Fruit fly (Drosophila melanogaster) whole organism, embryonic: Measurements from ENCODE around the gene sip1.

ENCODE experiments used
- Antp ChIP-seq: fragments of 200-800 bp; sonication (Bioruptor generic); optimal IDR thresholded peaks from 3 replicates; lab custom pipeline; 2016; ENCODE audit warnings: missing biosample characterization, missing genetic modification characterization
- B-H1 ChIP-seq: fragments of 200-800 bp; sonication (Bioruptor generic); IDR thresholded peaks from 3 replicates; pipeline ENCODE4 v1.3.6; 2022; ENCODE audit warnings: missing biosample characterization, missing genetic modification characterization
- BEAF-32 ChIP-seq: fragments of 200-800 bp; sonication (Bioruptor generic); optimal IDR thresholded peaks from 3 replicates; lab custom pipeline; 2017; ENCODE audit warnings: missing biosample characterization, missing genetic modification characterization, mild to moderate bottlenecking, moderate library complexity, missing genetic modification reagents
- CG10543 ChIP-seq: fragments of 200-800 bp; sonication (Bioruptor generic); optimal IDR thresholded peaks from 3 replicates; lab custom pipeline; 2017; ENCODE audit warnings: missing biosample characterization, mild to moderate bottlenecking, missing genetic modification characterization, moderate library complexity
- CG10959 ChIP-seq: fragments of 200-800 bp; sonication (Bioruptor generic); IDR thresholded peaks from 2 replicates; pipeline ENCODE4 v1.3.6; 2022; ENCODE audit warnings: missing biosample characterization, missing genetic modification characterization
- CG12391 ChIP-seq: fragments of 200-800 bp; sonication (Bioruptor generic); optimal IDR thresholded peaks from 3 replicates; lab custom pipeline; 2018; ENCODE audit warnings: missing biosample characterization, mild to moderate bottlenecking, missing genetic modification characterization, moderate library complexity
- CG13287 ChIP-seq: fragments of 200-800 bp; sonication (Bioruptor generic); IDR thresholded peaks from 2 replicates; pipeline ENCODE4 v1.3.6; 2022; ENCODE audit warnings: missing biosample characterization, missing genetic modification characterization; ENCODE audit not compliant: partially characterized antibody
- CG13624 ChIP-seq: fragments of 200-800 bp; sonication (Bioruptor generic); optimal IDR thresholded peaks from 2 replicates; lab custom pipeline; 2016; ENCODE audit warnings: missing biosample characterization, missing genetic modification characterization
- CG14014 ChIP-seq: fragments of 200-800 bp; sonication (Bioruptor generic); IDR thresholded peaks from 2 replicates; pipeline ENCODE4 v1.3.6; 2022; ENCODE audit warnings: missing biosample characterization, missing genetic modification characterization
- CG14050 ChIP-seq: fragments of 200-800 bp; sonication (Bioruptor generic); IDR thresholded peaks from 3 replicates; pipeline ENCODE4 v1.3.6; 2022; ENCODE audit warnings: missing biosample characterization, missing genetic modification characterization
- CG18764 ChIP-seq: fragments of 200-800 bp; sonication (Bioruptor generic); optimal IDR thresholded peaks from 3 replicates; lab custom pipeline; 2016; ENCODE audit warnings: missing biosample characterization, missing genetic modification characterization
- CG2199 ChIP-seq: fragments of 200-800 bp; sonication (Bioruptor generic); IDR thresholded peaks from 3 replicates; pipeline ENCODE4 v1.3.6; 2022; ENCODE audit warnings: missing biosample characterization, missing genetic modification characterization
- CG43689 ChIP-seq: fragments of 200-800 bp; sonication (Bioruptor generic); IDR thresholded peaks from 2 replicates; pipeline ENCODE4 v1.3.6; 2022; ENCODE audit warnings: missing biosample characterization, missing genetic modification characterization
- CG4854 ChIP-seq: fragments of 200-800 bp; sonication (Bioruptor generic); optimal IDR thresholded peaks from 2 replicates; lab custom pipeline; 2016; ENCODE audit warnings: missing biosample characterization, missing genetic modification characterization, inconsistent platforms
- CG6854 ChIP-seq: fragments of 200-800 bp; sonication (Bioruptor generic); optimal IDR thresholded peaks from 3 replicates; lab custom pipeline; 2017; ENCODE audit warnings: missing biosample characterization, mild to moderate bottlenecking, missing genetic modification characterization
- CG7786 ChIP-seq: fragments of 200-800 bp; sonication (Bioruptor generic); optimal IDR thresholded peaks from 2 replicates; lab custom pipeline; 2016; ENCODE audit warnings: missing biosample characterization, missing genetic modification characterization
- CG8290 ChIP-seq, 3 experiments: fragments of 200-800 bp; sonication (Bioruptor generic); optimal IDR thresholded peaks; 2 replicates each; lab custom pipeline; 2016 to 2019; ENCODE audit warnings: missing biosample characterization in 3 of 3, missing genetic modification characterization in 3 of 3, mild to moderate bottlenecking in 2 of 3, moderate library complexity in 1 of 3
- CoRest ChIP-seq: fragments of 200-800 bp; sonication (Bioruptor generic); optimal IDR thresholded peaks from 3 replicates; lab custom pipeline; 2018; ENCODE audit warnings: missing biosample characterization, mild to moderate bottlenecking, missing genetic modification characterization, moderate library complexity
- Dp ChIP-seq: fragments of 200-800 bp; sonication (Bioruptor generic); optimal IDR thresholded peaks from 2 replicates; lab custom pipeline; 2018; ENCODE audit warnings: missing biosample characterization, mild to moderate bottlenecking, missing genetic modification characterization, moderate library complexity
- Fer3 ChIP-seq: fragments of 200-800 bp; sonication (Bioruptor generic); optimal IDR thresholded peaks from 2 replicates; lab custom pipeline; 2018; ENCODE audit warnings: missing biosample characterization, mild to moderate bottlenecking, missing genetic modification characterization, moderate library complexity
- Nf-YC ChIP-seq: fragments of 200-800 bp; optimal IDR thresholded peaks from 3 replicates; lab custom pipeline; 2019; ENCODE audit warnings: missing biosample characterization, mild to moderate bottlenecking, missing genetic modification characterization, moderate library complexity
- aop ChIP-seq: fragments of 200-800 bp; sonication (Bioruptor generic); IDR thresholded peaks from 2 replicates; pipeline ENCODE4 v1.3.6; 2022; ENCODE audit warnings: missing biosample characterization, missing genetic modification characterization
- ci ChIP-seq: fragments of 200-800 bp; sonication (Bioruptor generic); IDR thresholded peaks from 3 replicates; pipeline ENCODE4 v1.3.6; 2022; ENCODE audit warnings: missing biosample characterization, missing genetic modification characterization
- exex ChIP-seq: fragments of 200-800 bp; sonication (Bioruptor generic); optimal IDR thresholded peaks from 4 replicates; lab custom pipeline; 2018; ENCODE audit warnings: missing biosample characterization, mild to moderate bottlenecking, missing genetic modification characterization, moderate library complexity
- gcm ChIP-seq: fragments of 200-800 bp; sonication (Bioruptor generic); optimal IDR thresholded peaks from 2 replicates; lab custom pipeline; 2019; ENCODE audit warnings: missing biosample characterization, mild to moderate bottlenecking, missing genetic modification characterization, moderate library complexity
- insv ChIP-seq, 2 experiments: fragments of 200-800 bp; sonication (Bioruptor generic); optimal IDR thresholded peaks; 3 replicates each; lab custom pipeline; 2016 to 2018; ENCODE audit warnings: missing biosample characterization in 2 of 2, missing genetic modification characterization in 2 of 2
- jumu ChIP-seq: fragments of 200-800 bp; sonication (Bioruptor generic); optimal IDR thresholded peaks from 3 replicates; lab custom pipeline; 2016; ENCODE audit warnings: missing biosample characterization, missing genetic modification characterization
- ken ChIP-seq: fragments of 200-800 bp; sonication (Bioruptor generic); IDR thresholded peaks from 3 replicates; pipeline ENCODE4 v1.3.6; 2022; ENCODE audit warnings: missing biosample characterization, missing genetic modification characterization
- lab ChIP-seq: fragments of 200-800 bp; sonication (Bioruptor generic); optimal IDR thresholded peaks from 3 replicates; lab custom pipeline; 2017; ENCODE audit warnings: missing biosample characterization, missing genetic modification characterization, mild to moderate bottlenecking, moderate library complexity, missing genetic modification reagents
- lmd ChIP-seq: fragments of 200-800 bp; sonication (Bioruptor generic); IDR thresholded peaks from 2 replicates; pipeline ENCODE4 v1.3.6; 2022; ENCODE audit warnings: missing biosample characterization, missing genetic modification characterization
- mld ChIP-seq: fragments of 200-800 bp; sonication (Bioruptor generic); IDR thresholded peaks from 3 replicates; pipeline ENCODE4 v1.3.6; 2022; ENCODE audit warnings: missing biosample characterization, missing genetic modification characterization; ENCODE audit not compliant: partially characterized antibody
- pnt ChIP-seq: fragments of 200-800 bp; sonication (Bioruptor generic); optimal IDR thresholded peaks from 3 replicates; lab custom pipeline; 2016; ENCODE audit warnings: missing biosample characterization, missing genetic modification characterization
- prd ChIP-seq, 3 experiments: fragments of >200 bp in 2 of 3; fragments of 200-800 bp in 1 of 3; sonication (Bioruptor generic) in 1 of 3; optimal IDR thresholded peaks in 2 of 3; IDR thresholded peaks in 1 of 3; 2 replicates in 2 of 3; 3 replicates in 1 of 3; pipeline versions ENCODE4 v1.3.6 to Lab custom; 2017 to 2022; ENCODE audit warnings: missing biosample characterization in 1 of 3, missing genetic modification characterization in 1 of 3
- sug ChIP-seq: fragments of 200-800 bp; optimal IDR thresholded peaks from 2 replicates; lab custom pipeline; 2019; ENCODE audit warnings: missing biosample characterization, mild to moderate bottlenecking, missing genetic modification characterization, moderate library complexity
- tgo ChIP-seq: fragments of 200-800 bp; sonication (Bioruptor generic); IDR thresholded peaks from 3 replicates; pipeline ENCODE4 v1.3.6; 2022; ENCODE audit warnings: missing biosample characterization, missing genetic modification characterization
- unc-4 ChIP-seq: fragments of 200-800 bp; sonication (Bioruptor generic); IDR thresholded peaks from 2 replicates; pipeline ENCODE4 v1.3.6; 2022; ENCODE audit warnings: missing biosample characterization, missing genetic modification characterization; ENCODE audit not compliant: partially characterized antibody
- vvl ChIP-seq: fragments of 200-800 bp; sonication (Bioruptor generic); IDR thresholded peaks from 2 replicates; pipeline ENCODE4 v1.3.6; 2022; ENCODE audit warnings: missing biosample characterization, missing genetic modification characterization
- yki ChIP-seq: fragments of >200 bp; optimal IDR thresholded peaks from 3 replicates; lab custom pipeline; 2018

Gene sip1

DNA sequence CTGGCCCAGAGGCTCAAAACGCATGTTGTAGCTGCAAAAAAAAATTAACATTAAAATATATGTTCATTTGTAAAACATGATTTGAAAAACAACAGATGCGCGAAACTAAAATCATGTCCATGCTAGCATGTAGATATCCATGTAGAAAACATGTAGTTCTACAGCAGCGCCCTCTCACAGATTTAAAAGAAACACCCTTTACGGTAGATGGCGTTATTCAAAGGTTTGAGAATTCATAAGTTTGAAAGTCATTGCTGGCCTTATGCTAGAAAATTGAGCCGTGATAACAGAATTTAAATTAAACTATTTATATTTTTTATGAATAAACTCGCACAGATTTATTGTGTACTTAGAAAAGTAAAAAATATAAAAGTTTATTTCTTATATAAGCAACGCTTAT, 50.3 kb downstream of the sip1 start (continued):
- TF ChIP-seq Fer3: no peak
- TF ChIP-seq lmd (GFP tag; lab: Robert Waterston, UW): peak; percentile 46; the same call in 1 of the 2 replicates
- TF ChIP-seq CG8290 (GFP tag; optimal IDR thresholded peaks at IDR 0.05; lab: Kevin White, UChicago): peak; percentile 10
- TF ChIP-seq CG8290 (tag; optimal IDR thresholded peaks at IDR 0.05; lab: Kevin White, UChicago): no peak
- no peak for TF ChIP-seq CG7786 (GFP tag; lab: Kevin White, UChicago)
- TF ChIP-seq tgo (GFP tag; lab: Robert Waterston, UW): peak; percentile 52
- TF ChIP-seq B-H1 (GFP tag; lab: Robert Waterston, UW): no peak
- TF ChIP-seq Nf-YC (tag; lab: Kevin White, UChicago): peak; percentile 0
- peak; percentile 16 for TF ChIP-seq pnt (GFP tag; lab: Kevin White, UChicago)
- no peak for TF ChIP-seq CG12391 (tag; lab: Kevin White, UChicago)
- peak; percentile 32 for TF ChIP-seq vvl (GFP tag; lab: Robert Waterston, UW)
- TF ChIP-seq CG14014 (GFP tag; lab: Robert Waterston, UW): 0 out of 2 replicates have a peak, but pooled peaks have one; percentile 17
- TF ChIP-seq CG10959 (GFP tag; lab: Robert Waterston, UW): no peak
- peak; percentile 45; the same call in 1 of the 2 replicates for TF ChIP-seq CG13287 (GFP tag; lab: Robert Waterston, UW)
- TF ChIP-seq unc-4 (GFP tag; lab: Robert Waterston, UW): no peak
- no peak for TF ChIP-seq jumu
- peak; percentile 12 for TF ChIP-seq CG13624 (GFP tag; lab: Kevin White, UChicago)
- peak; percentile 47 for TF ChIP-seq Dp (GFP tag; lab: Kevin White, UChicago)
- no peak for TF ChIP-seq mld (GFP tag; lab: Robert Waterston, UW)
- no peak for TF ChIP-seq BEAF-32 (GFP tag; lab: Kevin White, UChicago)
- peak; percentile 14 for TF ChIP-seq CG4854 (GFP tag; lab: Kevin White, UChicago)
- TF ChIP-seq ci (GFP tag; lab: Robert Waterston, UW): peak; percentile 23; the same call in 1 of the 3 replicates
- no peak for TF ChIP-seq lab
- no peak for TF ChIP-seq insv (GFP tag; optimal IDR thresholded peaks at IDR 0.05; lab: Kevin White, UChicago)
- TF ChIP-seq CG43689: no peak
- TF ChIP-seq CoRest (tag; lab: Kevin White, UChicago): no peak
- TF ChIP-seq aop (GFP tag; lab: Robert Waterston, UW): no peak
- TF ChIP-seq Antp (GFP tag; lab: Kevin White, UChicago): peak; percentile 46
- TF ChIP-seq CG18764 (GFP tag; lab: Kevin White, UChicago): peak; percentile 41
- TF ChIP-seq sug (tag; lab: Kevin White, UChicago): peak; percentile 41
- TF ChIP-seq CG14050 (GFP tag; lab: Robert Waterston, UW): no peak
- TF ChIP-seq ken (GFP tag; lab: Robert Waterston, UW): peak; percentile 73; the same call in 2 of the 3 replicates
- TF ChIP-seq CG6854 (GFP tag; lab: Kevin White, UChicago): peak; percentile 70
- peak in 1 of 2 experiments; percentile 89 for TF ChIP-seq prd (optimal IDR thresholded peaks at IDR 0.05; lab: Kevin White, UChicago)
- peak; percentile 71 for TF ChIP-seq prd (GFP tag; IDR thresholded peaks at IDR 0.05; lab: Robert Waterston, UW)

- TF ChIP-seq gcm (peak; percentile 46), CG10543 (GFP tag; lab: Kevin White, UChicago) (no peak), exex (tag; lab: Kevin White, UChicago) (peak; percentile 11), yki (lab: Kevin White, UChicago) (no peak), CG2199 (0 out of 3 replicates have a peak, but pooled peaks have one; percentile 52)
Observed at dm6 chr2L:5772262-5772661, 51.4 kb downstream of the sip1 start.
